Worm (Caenorhabditis elegans): Measurements from ENCODE around the gene F46C5.9.

F46C5.9 gene

DNA sequence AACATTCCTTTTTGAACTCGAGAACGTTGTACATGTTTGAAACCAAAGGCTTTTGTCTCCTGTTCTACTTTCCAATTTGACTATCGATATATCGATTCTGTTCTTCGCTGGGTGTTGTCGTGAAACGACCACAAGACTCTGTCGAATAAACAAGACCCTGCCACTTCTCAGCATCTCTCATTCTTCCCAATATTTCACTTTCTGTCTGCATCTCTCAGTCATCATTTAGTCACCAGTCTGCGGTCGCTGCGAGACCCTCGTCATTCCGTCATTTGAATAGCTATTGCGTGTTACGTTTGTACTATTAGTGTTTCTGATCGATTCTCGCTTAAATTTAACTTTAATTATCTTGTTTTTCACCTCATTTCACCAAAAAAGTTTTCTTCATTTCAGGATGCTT lies 23.2 kb downstream of the F46C5.9 start (continued):
- TF ChIP-seq lin-39 (tag; optimal IDR thresholded peaks at IDR 0.05) (no peak), zip-11 (GFP tag; IDR thresholded peaks at IDR 0.05) (no peak), mxl-3 (GFP tag; optimal IDR thresholded peaks at IDR 0.05) (peak; percentile 73), lin-15B (tag; optimal IDR thresholded peaks at IDR 0.05) (peak; percentile 6), rbr-2 (tag; optimal IDR thresholded peaks at IDR 0.05) (peak; percentile 93), daf-16 (GFP tag; optimal IDR thresholded peaks at IDR 0.05) (peak; percentile 64 to 73), daf-16 (tag; optimal IDR thresholded peaks at IDR 0.05) (peak; percentile 99), spr-1 (tag; optimal IDR thresholded peaks at IDR 0.05) (peak; percentile 71), lsy-2 (tag; optimal IDR thresholded peaks at IDR 0.05) (peak; percentile 74 to 94), nhr-237 (tag; optimal IDR thresholded peaks at IDR 0.05) (no peak), lim-7 (GFP tag; IDR thresholded peaks at IDR 0.05) (no peak), Y5F2A.4 (GFP tag; optimal IDR thresholded peaks at IDR 0.05) (no peak), set-16 (GFP tag; IDR thresholded peaks at IDR 0.05) (peak; percentile 25; the same call in 1 of the 2 replicates), pqm-1 (tag; optimal IDR thresholded peaks at IDR 0.05) (peak; percentile 22), ztf-11 (tag; optimal IDR thresholded peaks at IDR 0.05) (no peak), madf-9 (GFP tag; conservative IDR thresholded peaks at IDR 0.05) (peak; percentile 50; the same call in 1 of the 2 replicates), ztf-7 (tag; optimal IDR thresholded peaks at IDR 0.05) (peak; percentile 78), D1046.2 (GFP tag; IDR thresholded peaks at IDR 0.05) (no peak), attf-4 (tag; optimal IDR thresholded peaks at IDR 0.05) (no peak), ceh-20 (GFP tag; IDR thresholded peaks at IDR 0.05) (peak; percentile 83), ceh-82 (tag; optimal IDR thresholded peaks at IDR 0.05) (no peak), unc-62 (GFP tag; optimal IDR thresholded peaks at IDR 0.05 in 1 of 2) (peak in 1 of 2 experiments; percentile 100), unc-62 (tag; optimal IDR thresholded peaks at IDR 0.05) (no peak), F26F4.8 (GFP tag; conservative IDR thresholded peaks at IDR 0.05) (no peak), madf-5 (GFP tag; IDR thresholded peaks at IDR 0.05) (no peak), hlh-11 (tag; optimal IDR thresholded peaks at IDR 0.05) (peak; percentile 94), dve-1 (tag; optimal IDR thresholded peaks at IDR 0.05; ENCODE audit: insufficient read depth) (peak; percentile 97), snpc-4 (tag; optimal IDR thresholded peaks at IDR 0.05) (no peak), ceh-62 (tag; optimal IDR thresholded peaks at IDR 0.05) (no peak), jun-1 (tag; optimal IDR thresholded peaks at IDR 0.05) (peak; percentile 90), tra-1 (GFP tag; IDR thresholded peaks at IDR 0.05) (peak; percentile 88), mep-1 (tag; optimal IDR thresholded peaks at IDR 0.05) (peak; percentile 88), nhr-10 (tag; optimal IDR thresholded peaks at IDR 0.05) (no peak), aha-1 (tag) (peak; percentile 99), cey-2 (tag; optimal IDR thresholded peaks at IDR 0.05; ENCODE audit: borderline replicate concordance, insufficient read depth) (peak; percentile 52), skn-1 (tag; optimal IDR thresholded peaks at IDR 0.05) (peak; percentile 75), spr-3 (GFP tag; optimal IDR thresholded peaks at IDR 0.05) (no peak), nhr-6 (tag; optimal IDR thresholded peaks at IDR 0.05) (peak; percentile 89), hif-1 (tag; optimal IDR thresholded peaks at IDR 0.05) (peak in 1 of 2 experiments; percentile 83), unc-130 (GFP tag; optimal IDR thresholded peaks at IDR 0.05) (no peak), lin-29 (GFP tag; IDR thresholded peaks at IDR 0.05) (peak; percentile 51; the same call in 1 of the 2 replicates), nhr-11 (tag; optimal IDR thresholded peaks at IDR 0.05) (peak; percentile 97), nhr-102 (tag; optimal IDR thresholded peaks at IDR 0.05) (peak; percentile 75), ces-1 (GFP tag; optimal IDR thresholded peaks at IDR 0.05) (no peak), Y75B8A.6 (GFP tag; IDR thresholded peaks at IDR 0.05) (no peak), gei-8 (GFP tag; optimal IDR thresholded peaks at IDR 0.05) (no peak), mxl-2 (GFP tag; conservative IDR thresholded peaks at IDR 0.05) (no peak), lin-38 (GFP tag; IDR thresholded peaks at IDR 0.05) (peak; percentile 60; the same call in 1 of the 2 replicates), arid-1 (GFP tag; conservative IDR thresholded peaks at IDR 0.05) (peak; percentile 66; the same call in 1 of the 2 replicates), php-3 (GFP tag; IDR thresholded peaks at IDR 0.05) (peak; percentile 81), daf-12 (tag; optimal IDR thresholded peaks at IDR 0.05) (no peak), zfp-3 (GFP tag; conservative IDR thresholded peaks at IDR 0.05) (peak; percentile 86)
